Fruit fly (Drosophila melanogaster) whole organism, embryonic: Measurements from ENCODE around the gene Hr38.

Experiments
- Awh ChIP-seq: fragments of 200-800 bp; sonication (Bioruptor generic); IDR thresholded peaks from 2 replicates; pipeline ENCODE4, ENCODE4 v1.3.6; 2022; ENCODE audit warnings: missing biosample characterization, missing genetic modification characterization
- B-H1 ChIP-seq: fragments of 200-800 bp; sonication (Bioruptor generic); IDR thresholded peaks from 3 replicates; pipeline ENCODE4 v1.3.6; 2022; ENCODE audit warnings: missing biosample characterization, missing genetic modification characterization
- C15 ChIP-seq: fragments of 200-800 bp; sonication (Bioruptor generic); IDR thresholded peaks from 3 replicates; pipeline ENCODE4 v1.3.6; 2022; ENCODE audit warnings: missing biosample characterization, missing genetic modification characterization
- CG10543 ChIP-seq: fragments of 200-800 bp; sonication (Bioruptor generic); optimal IDR thresholded peaks from 3 replicates; lab custom pipeline; 2017; ENCODE audit warnings: missing biosample characterization, mild to moderate bottlenecking, missing genetic modification characterization, moderate library complexity
- CG10959 ChIP-seq: fragments of 200-800 bp; sonication (Bioruptor generic); IDR thresholded peaks from 2 replicates; pipeline ENCODE4 v1.3.6; 2022; ENCODE audit warnings: missing biosample characterization, missing genetic modification characterization
- CG11247 ChIP-seq: fragments of 200-800 bp; sonication (Bioruptor generic); IDR thresholded peaks from 2 replicates; pipeline ENCODE4 v1.3.6; 2022; ENCODE audit warnings: missing biosample characterization, missing genetic modification characterization
- CG12942 ChIP-seq: fragments of 200-800 bp; sonication (Bioruptor generic); optimal IDR thresholded peaks from 3 replicates; lab custom pipeline; 2016; ENCODE audit warnings: missing biosample characterization, missing genetic modification characterization
- CG14965 ChIP-seq: fragments of 200-800 bp; sonication (Bioruptor generic); optimal IDR thresholded peaks from 2 replicates; lab custom pipeline; 2016; ENCODE audit warnings: missing biosample characterization, missing genetic modification characterization, borderline replicate concordance
- CG16863 ChIP-seq: fragments of 200-800 bp; sonication (Bioruptor generic); optimal IDR thresholded peaks from 3 replicates; lab custom pipeline; 2016; ENCODE audit warnings: missing biosample characterization, missing genetic modification characterization
- CG17612 ChIP-seq: fragments of 200-800 bp; sonication (Bioruptor generic); IDR thresholded peaks from 2 replicates; pipeline ENCODE4 v1.3.6; 2022; ENCODE audit warnings: missing biosample characterization, missing genetic modification characterization
- CG2116 ChIP-seq: fragments of 200-800 bp; sonication (Bioruptor generic); optimal IDR thresholded peaks from 3 replicates; lab custom pipeline; 2018; ENCODE audit warnings: missing biosample characterization, mild to moderate bottlenecking, missing genetic modification characterization
- CG30403 ChIP-seq: fragments of 200-800 bp; sonication (Bioruptor generic); optimal IDR thresholded peaks from 3 replicates; lab custom pipeline; 2016; ENCODE audit warnings: missing biosample characterization, missing genetic modification characterization
- CG31224 ChIP-seq: fragments of 200-800 bp; sonication (Bioruptor generic); IDR thresholded peaks from 2 replicates; pipeline ENCODE4 v1.3.6; 2022; ENCODE audit warnings: missing biosample characterization, missing genetic modification characterization
- CG3407 ChIP-seq: fragments of 200-800 bp; sonication (Bioruptor generic); optimal IDR thresholded peaks from 2 replicates; lab custom pipeline; 2018; ENCODE audit warnings: missing biosample characterization, mild to moderate bottlenecking, missing genetic modification characterization
- CG34224 ChIP-seq: fragments of 200-800 bp; sonication (Bioruptor generic); IDR thresholded peaks from 3 replicates; pipeline ENCODE4 v1.3.6; 2022; ENCODE audit warnings: missing biosample characterization, missing genetic modification characterization; ENCODE audit not compliant: partially characterized antibody
- CG4854 ChIP-seq: fragments of 200-800 bp; sonication (Bioruptor generic); optimal IDR thresholded peaks from 2 replicates; lab custom pipeline; 2016; ENCODE audit warnings: missing biosample characterization, missing genetic modification characterization, inconsistent platforms
- CG7271 ChIP-seq: fragments of 200-800 bp; sonication (Bioruptor generic); optimal IDR thresholded peaks from 2 replicates; lab custom pipeline; 2018; ENCODE audit warnings: missing biosample characterization, mild to moderate bottlenecking, missing genetic modification characterization, moderate library complexity
- CG8924 ChIP-seq: fragments of 200-800 bp; optimal IDR thresholded peaks from 3 replicates; lab custom pipeline; 2019; ENCODE audit warnings: missing biosample characterization, mild to moderate bottlenecking, missing genetic modification characterization, moderate library complexity
- CG9876 ChIP-seq: fragments of 200-800 bp; sonication (Bioruptor generic); optimal IDR thresholded peaks from 2 replicates; lab custom pipeline; 2016; ENCODE audit warnings: missing biosample characterization, missing genetic modification characterization
- Camta ChIP-seq: fragments of 200-800 bp; sonication (Bioruptor generic); optimal IDR thresholded peaks from 2 replicates; lab custom pipeline; 2016; ENCODE audit warnings: missing biosample characterization, missing genetic modification characterization
- Dfd ChIP-seq, 2 experiments: fragments of >200 bp; optimal IDR thresholded peaks; 2 replicates each; lab custom pipeline; 2017; ENCODE audit warnings: missing biosample characterization in 2 of 2, missing genetic modification characterization in 2 of 2
- Dll ChIP-seq: fragments of 200-800 bp; sonication (Bioruptor generic); IDR thresholded peaks from 4 replicates; pipeline ENCODE4 v1.3.6; 2022; ENCODE audit warnings: missing biosample characterization, missing genetic modification characterization; ENCODE audit not compliant: partially characterized antibody
- Ets97D ChIP-seq: fragments of 200-800 bp; sonication (Bioruptor generic); optimal IDR thresholded peaks from 3 replicates; lab custom pipeline; 2016; ENCODE audit warnings: missing biosample characterization, missing genetic modification characterization
- GATAe ChIP-seq: fragments of 200-800 bp; sonication (Bioruptor generic); conservative IDR thresholded peaks from 2 replicates; pipeline ENCODE4 v1.3.6; 2022; ENCODE audit warnings: missing biosample characterization, missing genetic modification characterization
- Gsc ChIP-seq: fragments of 200-800 bp; sonication (Bioruptor generic); IDR thresholded peaks from 2 replicates; pipeline ENCODE4 v1.3.6; 2022; ENCODE audit warnings: missing biosample characterization, missing genetic modification characterization
- Hr51 ChIP-seq, 2 experiments: fragments of 200-800 bp; sonication (Bioruptor generic); optimal IDR thresholded peaks; 2 replicates in 1 of 2; 3 replicates in 1 of 2; lab custom pipeline; 2016 to 2018; ENCODE audit warnings: missing biosample characterization in 2 of 2, missing genetic modification characterization in 2 of 2, mild to moderate bottlenecking in 1 of 2, moderate library complexity in 1 of 2
- MESR4 ChIP-seq: fragments of 200-800 bp; sonication (Bioruptor generic); optimal IDR thresholded peaks from 2 replicates; lab custom pipeline; 2018; ENCODE audit warnings: missing biosample characterization, mild to moderate bottlenecking, missing genetic modification characterization, moderate library complexity
- MTF-1 ChIP-seq: fragments of 200-800 bp; sonication (Bioruptor generic); optimal IDR thresholded peaks from 2 replicates; lab custom pipeline; 2018; ENCODE audit warnings: missing biosample characterization, mild to moderate bottlenecking, missing genetic modification characterization, borderline replicate concordance
- Max ChIP-seq: fragments of 200-800 bp; sonication (Bioruptor generic); optimal IDR thresholded peaks from 2 replicates; lab custom pipeline; 2016; ENCODE audit warnings: missing biosample characterization, mild to moderate bottlenecking, missing genetic modification characterization
- NfI ChIP-seq: fragments of 200-800 bp; sonication (Bioruptor generic); optimal IDR thresholded peaks from 3 replicates; lab custom pipeline; 2018; ENCODE audit warnings: missing biosample characterization, mild to moderate bottlenecking, missing genetic modification characterization, moderate library complexity
- Pdp1 ChIP-seq, 2 experiments: fragments of 200-800 bp; sonication (Bioruptor generic); optimal IDR thresholded peaks; 3 replicates each; lab custom pipeline; 2016; ENCODE audit warnings: missing biosample characterization in 2 of 2, missing genetic modification characterization in 2 of 2, mild to moderate bottlenecking in 1 of 2, moderate library complexity in 1 of 2
- Rx ChIP-seq: fragments of 200-800 bp; sonication (Bioruptor generic); IDR thresholded peaks from 2 replicates; pipeline ENCODE4 v1.3.6; 2022; ENCODE audit warnings: missing biosample characterization, missing genetic modification characterization
- Spps ChIP-seq: fragments of 200-800 bp; sonication (Bioruptor generic); optimal IDR thresholded peaks from 2 replicates; lab custom pipeline; 2018; ENCODE audit warnings: missing biosample characterization, mild to moderate bottlenecking, missing genetic modification characterization
- Ssrp ChIP-seq: fragments of 200-800 bp; sonication (Bioruptor generic); optimal IDR thresholded peaks from 2 replicates; lab custom pipeline; 2018; ENCODE audit warnings: missing biosample characterization, mild to moderate bottlenecking, missing genetic modification characterization, moderate library complexity
- amos ChIP-seq: fragments of 200-800 bp; sonication (Bioruptor generic); IDR thresholded peaks from 2 replicates; pipeline ENCODE4 v1.3.6; 2022; ENCODE audit warnings: missing biosample characterization, missing genetic modification characterization; ENCODE audit not compliant: partially characterized antibody
- ato ChIP-seq: fragments of 200-800 bp; sonication (Bioruptor generic); IDR thresholded peaks from 2 replicates; pipeline ENCODE4 v1.3.6; 2022; ENCODE audit warnings: missing biosample characterization, missing genetic modification characterization; ENCODE audit not compliant: partially characterized antibody
- crc ChIP-seq: fragments of 200-800 bp; sonication (Bioruptor generic); optimal IDR thresholded peaks from 2 replicates; lab custom pipeline; 2016; ENCODE audit warnings: missing biosample characterization, missing genetic modification characterization
- fru ChIP-seq: fragments of >200 bp; optimal IDR thresholded peaks from 2 replicates; lab custom pipeline; 2017
- gfzf ChIP-seq: fragments of 200-800 bp; sonication (Bioruptor generic); optimal IDR thresholded peaks from 2 replicates; lab custom pipeline; 2016; ENCODE audit warnings: missing biosample characterization, mild to moderate bottlenecking, missing genetic modification characterization, moderate library complexity
- gsb-n ChIP-seq: fragments of 200-800 bp; sonication (Bioruptor generic); optimal IDR thresholded peaks from 3 replicates; lab custom pipeline; 2018; ENCODE audit warnings: missing biosample characterization, mild to moderate bottlenecking, missing genetic modification characterization
- hbn ChIP-seq: fragments of 200-800 bp; sonication (Bioruptor generic); IDR thresholded peaks from 2 replicates; pipeline ENCODE4 v1.3.6; 2022; ENCODE audit warnings: missing biosample characterization, missing genetic modification characterization; ENCODE audit not compliant: partially characterized antibody
- inv ChIP-seq: fragments of 200-800 bp; sonication (Bioruptor generic); IDR thresholded peaks from 2 replicates; pipeline ENCODE4 v1.3.6; 2022; ENCODE audit warnings: missing biosample characterization, missing genetic modification characterization; ENCODE audit not compliant: partially characterized antibody
- kay ChIP-seq: fragments of 200-800 bp; sonication (Bioruptor generic); optimal IDR thresholded peaks from 2 replicates; lab custom pipeline; 2016; ENCODE audit warnings: missing biosample characterization, missing genetic modification characterization
- luna ChIP-seq: fragments of 200-800 bp; sonication (Bioruptor generic); optimal IDR thresholded peaks from 2 replicates; lab custom pipeline; 2016; ENCODE audit warnings: missing biosample characterization, missing genetic modification characterization
- sim ChIP-seq: fragments of 200-800 bp; sonication (Bioruptor generic); IDR thresholded peaks from 2 replicates; pipeline ENCODE4 v1.3.6; 2022; ENCODE audit warnings: missing biosample characterization, missing genetic modification characterization
- slp2 ChIP-seq: fragments of 200-800 bp; sonication (Bioruptor generic); optimal IDR thresholded peaks from 2 replicates; lab custom pipeline; 2016; ENCODE audit warnings: missing biosample characterization, missing genetic modification characterization
- trh ChIP-seq: fragments of 200-800 bp; sonication (Bioruptor generic); optimal IDR thresholded peaks from 2 replicates; lab custom pipeline; 2016; ENCODE audit warnings: missing biosample characterization, missing genetic modification characterization
- usp ChIP-seq: fragments of >200 bp; optimal IDR thresholded peaks from 2 replicates; lab custom pipeline; 2017; ENCODE audit warnings: missing biosample characterization, missing genetic modification characterization
- wor ChIP-seq: fragments of 200-800 bp; sonication (Bioruptor generic); IDR thresholded peaks from 2 replicates; pipeline ENCODE4 v1.3.6; 2022; ENCODE audit warnings: missing biosample characterization, missing genetic modification characterization
- zen ChIP-seq: fragments of 200-800 bp; sonication (Bioruptor generic); optimal IDR thresholded peaks from 3 replicates; lab custom pipeline; 2018; ENCODE audit warnings: missing biosample characterization, mild to moderate bottlenecking, missing genetic modification characterization, moderate library complexity

Gene Hr38

DNA sequence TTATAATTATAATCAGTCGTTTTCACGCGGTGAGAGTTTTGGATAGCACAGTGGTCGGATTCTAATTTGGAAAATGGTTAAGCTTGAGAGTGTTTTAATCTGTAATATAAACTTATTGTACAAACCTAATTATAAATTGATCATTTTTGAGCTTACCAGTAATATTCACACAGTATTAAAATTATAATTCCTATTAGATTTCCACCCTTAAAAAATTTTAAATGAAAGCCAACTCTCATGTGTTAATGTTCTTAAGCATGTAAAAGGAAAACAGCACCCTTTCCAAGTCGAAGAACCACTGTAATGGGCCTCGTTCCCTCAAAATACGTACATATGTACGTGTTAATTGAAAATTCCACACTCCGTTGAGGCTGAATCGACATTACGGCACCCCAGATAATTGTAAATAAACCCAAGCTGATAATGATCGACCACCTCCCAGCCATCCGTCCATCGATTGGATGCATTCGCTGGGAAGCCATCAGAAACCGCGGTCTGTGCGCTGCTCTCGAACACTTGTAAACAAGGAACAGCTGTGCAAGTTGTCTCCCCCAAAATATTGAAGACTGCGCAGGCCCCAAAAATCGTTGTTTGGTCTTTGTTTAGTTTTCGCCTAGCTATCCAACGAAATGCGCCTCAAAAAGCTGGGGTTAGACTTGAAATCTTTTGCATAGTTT is 45.6 kb upstream of the Hr38 start (continued):
- TF ChIP-seq CG30403 (GFP tag; lab: Kevin White, UChicago) (peak; percentile 53), slp2 (no peak), Dll (GFP tag; lab: Robert Waterston, UW) (no peak), fru (lab: Kevin White, UChicago) (no peak), MTF-1 (GFP tag; lab: Kevin White, UChicago) (no peak), Awh (no peak), Spps (tag; lab: Kevin White, UChicago) (no peak), GATAe (no peak), B-H1 (GFP tag; lab: Robert Waterston, UW) (no peak), Hr51 (GFP tag; optimal IDR thresholded peaks at IDR 0.05; lab: Kevin White, UChicago) (peak in 1 of 2 experiments; percentile 67), CG7271 (tag; lab: Kevin White, UChicago) (no peak), Max (peak; percentile 18), ato (GFP tag; lab: Robert Waterston, UW) (no peak), CG3407 (GFP tag; lab: Kevin White, UChicago) (peak; percentile 7), CG16863 (no peak), CG31224 (GFP tag; lab: Robert Waterston, UW) (no peak), C15 (GFP tag; lab: Robert Waterston, UW) (0 out of 3 replicates have a peak, but pooled peaks have one; percentile 24), Gsc (GFP tag; lab: Robert Waterston, UW) (no peak), CG14965 (GFP tag; lab: Kevin White, UChicago) (no peak), inv (GFP tag; lab: Robert Waterston, UW) (no peak), gfzf (no peak), CG10543 (GFP tag; lab: Kevin White, UChicago) (peak; percentile 11), CG12942 (GFP tag; lab: Kevin White, UChicago) (no peak), Dfd (GFP tag; optimal IDR thresholded peaks at IDR 0.05; lab: Kevin White, UChicago) (no peak), gsb-n (tag; lab: Kevin White, UChicago) (peak; percentile 2), Ssrp (tag; lab: Kevin White, UChicago) (peak; percentile 59), amos (GFP tag; lab: Robert Waterston, UW) (no peak), usp (GFP tag; lab: Kevin White, UChicago) (no peak), wor (GFP tag; lab: Robert Waterston, UW) (0 out of 2 replicates have a peak, but pooled peaks have one; percentile 25), Camta (GFP tag; lab: Kevin White, UChicago) (no peak), CG4854 (GFP tag; lab: Kevin White, UChicago) (no peak), Pdp1 (GFP tag; optimal IDR thresholded peaks at IDR 0.05; lab: Kevin White, UChicago) (peak; percentile 12 to 21), CG11247 (GFP tag; lab: Robert Waterston, UW) (no peak; the same call in 1 of the 2 replicates), CG2116 (no peak), hbn (GFP tag; lab: Robert Waterston, UW) (no peak), luna (GFP tag; lab: Kevin White, UChicago) (no peak), trh (GFP tag; lab: Kevin White, UChicago) (no peak), CG9876 (GFP tag; lab: Kevin White, UChicago) (no peak), CG34224 (no peak), kay (no peak), CG17612 (GFP tag; lab: Robert Waterston, UW) (no peak), Ets97D (GFP tag; lab: Kevin White, UChicago) (no peak), NfI (GFP tag; lab: Kevin White, UChicago) (peak; percentile 15), sim (GFP tag; lab: Robert Waterston, UW) (no peak), CG10959 (no peak), crc (no peak), MESR4 (GFP tag; lab: Kevin White, UChicago) (no peak), CG8924 (tag; lab: Kevin White, UChicago) (peak; percentile 61), Rx (GFP tag; lab: Robert Waterston, UW) (no peak), zen (tag; lab: Kevin White, UChicago) (no peak)
